Fruit fly (Drosophila melanogaster): ENCODE results near the gene HP1c.

DNA sequence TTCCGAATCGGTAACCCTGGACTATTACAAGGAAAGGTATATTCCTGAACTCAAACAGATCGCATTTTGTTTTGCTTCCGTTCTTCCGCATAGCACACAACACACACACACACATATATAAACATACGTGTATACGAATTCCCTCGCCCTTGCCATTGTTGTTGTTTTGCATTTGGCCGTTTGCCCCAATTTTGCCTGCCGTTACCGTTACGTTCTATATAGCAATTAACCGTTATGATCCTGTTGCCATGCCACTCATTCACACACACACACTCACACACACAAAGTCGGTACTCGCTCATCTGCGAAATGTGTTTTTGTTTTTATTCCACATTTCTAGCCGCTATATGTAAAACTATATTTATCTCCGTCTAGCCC is 18.0 kb upstream of the HP1c start:
- no peak for TF ChIP-seq usp (GFP tag; optimal IDR thresholded peaks at IDR 0.05)
- TF ChIP-seq pan (optimal IDR thresholded peaks at IDR 0.05), result no peak
- no peak for TF ChIP-seq psq (optimal IDR thresholded peaks at IDR 0.05)
